Fruit fly (Drosophila melanogaster) S2 (cell line): ENCODE data around the gene CG12112.

Experiments used
- CG8478 ChIP-seq: fragments of >200 bp; optimal IDR thresholded peaks from 2 replicates; lab custom pipeline; 2018
- CTCF ChIP-seq, 2 experiments: fragments of >200 bp; optimal IDR thresholded peaks; 2 replicates each; lab custom pipeline; 2018

dm6 chrX:8538182-8538581 is 21.8 kb downstream of the CG12112 start:
- TF ChIP-seq CG8478 (lab: Kevin White, UChicago) (no peak), CTCF (optimal IDR thresholded peaks at IDR 0.05; lab: Kevin White, UChicago) (no peak)
